Worm (Caenorhabditis elegans): Measurements from ENCODE around the gene hsb-1.

- TF ChIP-seq mdl-1 (tag; optimal IDR thresholded peaks at IDR 0.05) (no peak), unc-39 (tag; optimal IDR thresholded peaks at IDR 0.05) (no peak), ama-1 (optimal IDR thresholded peaks at IDR 0.05) (no peak), lin-39 (tag; optimal IDR thresholded peaks at IDR 0.05) (peak; percentile 60), jun-1 (tag; optimal IDR thresholded peaks at IDR 0.05) (peak; percentile 40), zag-1 (tag; optimal IDR thresholded peaks at IDR 0.05) (no peak), snpc-4 (tag; optimal IDR thresholded peaks at IDR 0.05) (peak; percentile 52), tbx-2 (tag; optimal IDR thresholded peaks at IDR 0.05) (peak; percentile 43), nhr-76 (tag; optimal IDR thresholded peaks at IDR 0.05) (no peak), ceh-82 (tag; optimal IDR thresholded peaks at IDR 0.05) (no peak), aly-2 (tag; optimal IDR thresholded peaks at IDR 0.05) (no peak), ZK546.5 (tag; optimal IDR thresholded peaks at IDR 0.05) (no peak), nhr-77 (tag; optimal IDR thresholded peaks at IDR 0.05) (no peak), ztf-11 (tag; optimal IDR thresholded peaks at IDR 0.05) (no peak)
Measured at ce11 chrIV:12594574-12594973, 27.5 kb upstream of the hsb-1 start.

Data from whole organism, L3 larva.